Worm (Caenorhabditis elegans): Measurements from ENCODE around the gene T28C6.5.

The T28C6.5 gene

DNA sequence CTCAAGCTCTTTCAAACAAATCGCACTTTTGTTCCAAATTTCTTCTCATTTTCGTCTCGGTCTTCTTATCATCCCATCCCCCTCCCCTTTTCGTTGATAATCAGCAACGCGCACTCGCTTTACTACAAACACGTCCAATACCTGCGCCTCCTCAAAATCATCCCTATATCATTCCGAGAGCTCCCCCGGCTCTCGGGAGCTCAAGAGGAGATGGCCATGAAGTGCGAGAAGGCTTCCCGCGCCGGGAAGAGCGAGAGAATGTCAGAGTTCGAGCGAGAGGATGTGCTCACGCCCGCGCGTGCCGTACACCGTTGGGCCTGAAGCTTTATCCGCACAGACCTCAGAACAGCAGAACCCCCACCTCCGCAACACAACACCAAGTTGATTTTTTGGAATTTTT, 29.6 kb downstream of the T28C6.5 start:
- peak; percentile 65 for TF ChIP-seq lin-14 (GFP tag; optimal IDR thresholded peaks at IDR 0.05)
- peak; percentile 45 for TF ChIP-seq rnt-1 (tag; optimal IDR thresholded peaks at IDR 0.05)
- no peak for TF ChIP-seq zag-1 (tag; optimal IDR thresholded peaks at IDR 0.05)
- peak; percentile 5 for TF ChIP-seq skn-1 (tag; optimal IDR thresholded peaks at IDR 0.05)

DNA sequence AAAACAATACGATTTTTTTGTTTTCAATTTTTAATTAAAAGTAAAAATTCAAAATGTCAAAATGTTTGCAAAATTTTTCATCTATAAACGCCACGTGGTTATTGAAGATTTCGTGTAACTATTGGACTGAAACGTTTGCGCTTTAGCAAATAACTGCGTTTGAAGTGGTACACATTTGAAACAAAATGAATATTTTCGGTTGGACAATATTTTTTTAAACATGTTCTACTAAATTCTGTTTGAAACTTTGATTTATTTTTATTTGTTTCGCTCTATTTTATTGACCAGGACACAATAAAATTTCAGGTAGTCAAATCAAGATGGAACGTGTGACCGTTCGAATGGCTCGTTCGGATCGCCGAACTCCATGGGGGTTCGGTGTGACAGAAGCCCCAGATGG, 30.9 kb downstream of the T28C6.5 start, which contains the start of gene alp-1:
Gene alp-1 (plus strand): TSS at position 301 of the 400 bp plus-strand sequence.
- TF ChIP-seq ama-1 (optimal IDR thresholded peaks at IDR 0.05), result no peak
- no peak for TF ChIP-seq lin-14 (GFP tag; optimal IDR thresholded peaks at IDR 0.05)
- no peak for TF ChIP-seq dsc-1 (tag; optimal IDR thresholded peaks at IDR 0.05)
- no peak for TF ChIP-seq swsn-7 (tag; optimal IDR thresholded peaks at IDR 0.05)
- TF ChIP-seq tlp-1 (tag; optimal IDR thresholded peaks at IDR 0.05), result no peak
- TF ChIP-seq nhr-76 (tag; optimal IDR thresholded peaks at IDR 0.05), result no peak
- no peak for TF ChIP-seq fkh-10 (GFP tag; optimal IDR thresholded peaks at IDR 0.05)
- TF ChIP-seq egl-13 (tag; optimal IDR thresholded peaks at IDR 0.05), result no peak
- TF ChIP-seq ces-1 (GFP tag; optimal IDR thresholded peaks at IDR 0.05), result no peak
- TF ChIP-seq fos-1 (tag; optimal IDR thresholded peaks at IDR 0.05), result no peak
- no peak for TF ChIP-seq ceh-90 (tag; optimal IDR thresholded peaks at IDR 0.05)
- TF ChIP-seq isw-1 (GFP tag; IDR thresholded peaks at IDR 0.05), result no peak
- TF ChIP-seq zag-1 (tag; optimal IDR thresholded peaks at IDR 0.05), result no peak
- TF ChIP-seq snu-23 (GFP tag; optimal IDR thresholded peaks at IDR 0.05), result no peak
- no peak for TF ChIP-seq hlh-17 (GFP tag; optimal IDR thresholded peaks at IDR 0.05; ENCODE audit: borderline replicate concordance)
- TF ChIP-seq egl-27 (tag; optimal IDR thresholded peaks at IDR 0.05), result no peak
- no peak for TF ChIP-seq ceh-88 (GFP tag; IDR thresholded peaks at IDR 0.05)
- no peak for TF ChIP-seq mab-9 (GFP tag; IDR thresholded peaks at IDR 0.05)
- no peak for TF ChIP-seq xbp-1 (tag; optimal IDR thresholded peaks at IDR 0.05)
- TF ChIP-seq nhr-19 (GFP tag; conservative IDR thresholded peaks at IDR 0.05), result no peak

DNA sequence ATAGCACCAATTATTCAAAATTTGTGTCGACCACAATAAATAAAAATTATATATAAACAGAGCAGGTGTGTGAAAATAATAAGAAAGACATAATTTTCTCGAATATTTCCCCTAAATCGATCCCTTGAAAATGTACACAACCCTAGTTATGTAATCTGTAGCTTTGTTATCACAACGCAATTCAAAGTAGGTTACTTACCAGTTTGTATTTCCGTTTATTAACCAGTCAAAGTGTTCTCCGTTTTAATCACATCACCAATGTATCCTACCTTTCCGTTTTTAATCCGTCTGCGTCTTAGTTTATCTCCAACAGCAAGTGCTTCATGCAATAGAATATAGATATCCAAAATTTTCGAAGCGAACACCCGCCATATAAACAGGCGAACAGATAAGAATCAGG, 32.1 kb downstream of the T28C6.5 start:
- TF ChIP-seq pqm-1 (tag; optimal IDR thresholded peaks at IDR 0.05) (no peak), efl-1 (optimal IDR thresholded peaks at IDR 0.05) (no peak), efl-1 (GFP tag; optimal IDR thresholded peaks at IDR 0.05 in 1 of 2) (peak in 1 of 2 experiments; percentile 73)

DNA sequence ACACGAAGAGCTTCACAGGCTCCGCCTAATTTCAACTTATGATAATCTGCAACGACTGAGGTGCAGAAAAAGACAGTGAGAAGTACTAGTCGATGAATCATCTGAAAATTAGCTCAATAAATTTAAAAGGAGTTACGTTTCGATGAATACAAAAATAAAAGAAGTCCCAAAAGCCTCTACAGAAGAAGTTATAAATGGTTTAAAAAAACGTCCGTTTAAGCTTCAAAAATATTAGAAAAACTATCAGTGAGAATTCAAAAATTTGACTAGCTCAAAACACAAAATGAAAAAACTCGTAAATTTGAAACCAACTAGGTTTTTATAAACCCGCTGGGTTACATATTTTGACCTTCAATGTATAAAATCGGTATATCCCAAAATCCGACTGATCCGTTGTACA, 34.7 kb downstream of the T28C6.5 start, which contains the start of gene T11B7.5:
Gene T11B7.5 (minus strand): TSS at position 101 of the 400 bp plus-strand sequence.
- TF ChIP-seq lin-14 (GFP tag; optimal IDR thresholded peaks at IDR 0.05), result no peak
- no peak for TF ChIP-seq isw-1 (GFP tag; IDR thresholded peaks at IDR 0.05)
- no peak for TF ChIP-seq nhr-237 (tag; optimal IDR thresholded peaks at IDR 0.05)
- no peak for TF ChIP-seq ceh-82 (tag; optimal IDR thresholded peaks at IDR 0.05)
- TF ChIP-seq nhr-28 (tag; optimal IDR thresholded peaks at IDR 0.05), result no peak
- TF ChIP-seq aha-1 (tag; optimal IDR thresholded peaks at IDR 0.05), result no peak
- no peak for TF ChIP-seq ceh-8 (GFP tag; optimal IDR thresholded peaks at IDR 0.05)
- no peak for TF ChIP-seq fkh-8 (tag; optimal IDR thresholded peaks at IDR 0.05)
- TF ChIP-seq nhr-84 (tag; optimal IDR thresholded peaks at IDR 0.05), result no peak
- no peak for TF ChIP-seq fos-1 (tag; optimal IDR thresholded peaks at IDR 0.05)
- TF ChIP-seq unc-98 (GFP tag; IDR thresholded peaks at IDR 0.05), result no peak
- no peak for TF ChIP-seq nhr-85 (tag)
- no peak for TF ChIP-seq unc-62 (GFP tag; optimal IDR thresholded peaks at IDR 0.05)

DNA sequence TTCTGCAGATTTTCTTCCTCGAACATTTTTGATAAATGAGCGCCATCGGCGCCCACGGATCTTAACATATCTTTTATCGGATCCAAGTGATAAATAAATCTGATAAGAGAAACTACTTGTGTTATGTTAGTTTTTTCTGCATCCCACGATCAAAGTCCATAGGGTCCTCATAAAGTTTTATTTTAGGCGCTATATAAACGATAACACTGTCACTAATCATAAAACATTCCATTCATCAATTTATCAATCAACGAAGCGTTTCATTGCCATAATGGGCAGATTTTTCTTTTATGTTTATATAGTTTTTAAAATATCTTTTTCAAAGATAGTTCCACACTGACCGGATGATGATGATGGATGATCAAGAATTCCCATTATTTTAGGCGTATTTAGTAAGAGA, 43.4 kb downstream of the T28C6.5 start:
- TF ChIP-seq snu-23 (GFP tag; optimal IDR thresholded peaks at IDR 0.05) (peak; percentile 28), lin-14 (GFP tag; optimal IDR thresholded peaks at IDR 0.05) (peak; percentile 46), nhr-85 (tag) (peak; percentile 85), lin-35 (GFP tag; optimal IDR thresholded peaks at IDR 0.05) (peak in 1 of 2 experiments; percentile 33), nhr-90 (tag; optimal IDR thresholded peaks at IDR 0.05; ENCODE audit: poor library complexity) (peak; percentile 61), sox-4 (tag; optimal IDR thresholded peaks at IDR 0.05) (no peak), zag-1 (tag; optimal IDR thresholded peaks at IDR 0.05) (no peak), nhr-71 (tag; optimal IDR thresholded peaks at IDR 0.05) (peak; percentile 62), mdl-1 (tag; optimal IDR thresholded peaks at IDR 0.05) (no peak), fkh-4 (tag; optimal IDR thresholded peaks at IDR 0.05; ENCODE audit: borderline replicate concordance) (no peak), mep-1 (tag; optimal IDR thresholded peaks at IDR 0.05) (no peak), blmp-1 (tag; optimal IDR thresholded peaks at IDR 0.05) (peak; percentile 38), nhr-20 (tag; optimal IDR thresholded peaks at IDR 0.05) (peak; percentile 12), unc-98 (GFP tag; IDR thresholded peaks at IDR 0.05) (no peak), hpl-2 (GFP tag; optimal IDR thresholded peaks at IDR 0.05) (no peak), snpc-4 (tag; optimal IDR thresholded peaks at IDR 0.05) (no peak), irx-1 (tag; optimal IDR thresholded peaks at IDR 0.05) (no peak), efl-1 (optimal IDR thresholded peaks at IDR 0.05) (no peak), efl-1 (GFP tag; optimal IDR thresholded peaks at IDR 0.05 in 1 of 2) (peak in 1 of 2 experiments; percentile 71)
